Worm (Caenorhabditis elegans): Measurements from ENCODE around the gene ptr-24.

- no peak for TF ChIP-seq ztf-11 (tag; optimal IDR thresholded peaks at IDR 0.05)
- TF ChIP-seq unc-62 (GFP tag; optimal IDR thresholded peaks at IDR 0.05), result no peak
- no peak for TF ChIP-seq ceh-83 (GFP tag; optimal IDR thresholded peaks at IDR 0.05)
- no peak for TF ChIP-seq nhr-237 (tag; optimal IDR thresholded peaks at IDR 0.05)
- no peak for TF ChIP-seq mab-5 (tag; optimal IDR thresholded peaks at IDR 0.05)
- no peak for TF ChIP-seq elt-1 (tag; optimal IDR thresholded peaks at IDR 0.05; ENCODE audit: borderline replicate concordance, insufficient read depth)
- no peak for TF ChIP-seq elt-3 (tag; optimal IDR thresholded peaks at IDR 0.05)
Measured at ce11 chrX:13366955-13367354, 29.1 kb downstream of the ptr-24 start.
